Fruit fly (Drosophila melanogaster) whole organism, wandering third instar larva: ENCODE measurements around the gene CG6951.

Experiments used
- Abd-B ChIP-seq: fragments of >200 bp; optimal IDR thresholded peaks from 2 replicates; lab custom pipeline; 2017; ENCODE audit warnings: missing biosample characterization, missing genetic modification characterization
- CrebA ChIP-seq: fragments of 200-800 bp; sonication (Bioruptor generic); optimal IDR thresholded peaks from 2 replicates; lab custom pipeline; 2016; ENCODE audit warnings: missing biosample characterization, mild to moderate bottlenecking, missing genetic modification characterization, borderline replicate concordance
- Hr78 ChIP-seq: fragments of >200 bp; optimal IDR thresholded peaks from 2 replicates; lab custom pipeline; 2017; ENCODE audit warnings: missing biosample characterization, missing genetic modification characterization
- Mio ChIP-seq: sonication (Bioruptor generic); optimal IDR thresholded peaks from 2 replicates; lab custom pipeline; 2016; ENCODE audit warnings: missing biosample characterization, missing genetic modification characterization
- Myc ChIP-seq: fragments of >200 bp; optimal IDR thresholded peaks from 2 replicates; lab custom pipeline; 2017
- Rel ChIP-seq, 2 experiments: fragments of 200-800 bp; sonication (Bioruptor generic) in 1 of 2; optimal IDR thresholded peaks; 2 replicates in 1 of 2; 3 replicates in 1 of 2; lab custom pipeline; 2016 to 2019; ENCODE audit warnings: mild to moderate bottlenecking in 2 of 2, missing biosample characterization in 2 of 2, missing genetic modification characterization in 2 of 2, moderate library complexity in 1 of 2
- ey ChIP-seq: fragments of 200-800 bp; sonication (Bioruptor generic); optimal IDR thresholded peaks from 2 replicates; lab custom pipeline; 2016; ENCODE audit warnings: missing biosample characterization, missing genetic modification characterization
- h ChIP-seq: fragments of 200-800 bp; sonication (Bioruptor generic); optimal IDR thresholded peaks from 3 replicates; lab custom pipeline; 2016; ENCODE audit warnings: missing biosample characterization, mild to moderate bottlenecking, missing genetic modification characterization
- lola ChIP-seq: fragments of >200 bp; optimal IDR thresholded peaks from 2 replicates; lab custom pipeline; 2017; ENCODE audit warnings: missing biosample characterization, missing genetic modification characterization
- psq ChIP-seq: fragments of 200-800 bp; sonication (Bioruptor generic); optimal IDR thresholded peaks from 3 replicates; lab custom pipeline; 2017; ENCODE audit warnings: missing biosample characterization, mild to moderate bottlenecking, missing genetic modification characterization, moderate library complexity
- rgr ChIP-seq: fragments of 200-800 bp; sonication (Bioruptor generic); optimal IDR thresholded peaks from 3 replicates; lab custom pipeline; 2016; ENCODE audit warnings: missing biosample characterization, mild to moderate bottlenecking, missing genetic modification characterization
- usp ChIP-seq: fragments of >200 bp; optimal IDR thresholded peaks from 2 replicates; lab custom pipeline; 2017; ENCODE audit warnings: missing biosample characterization, missing genetic modification characterization

dm6 chr3L:20193748-20194058 is 47.4 kb upstream of the CG6951 start:
- no peak for TF ChIP-seq Mio (GFP tag; lab: Kevin White, UChicago)
- no peak for TF ChIP-seq lola (GFP tag; lab: Kevin White, UChicago)
- no peak for TF ChIP-seq ey (GFP tag; lab: Kevin White, UChicago)
- TF ChIP-seq Myc = no peak
- TF ChIP-seq h (GFP tag; lab: Kevin White, UChicago) = no peak
- TF ChIP-seq Rel (GFP tag; optimal IDR thresholded peaks at IDR 0.05; lab: Kevin White, UChicago) = no peak
- no peak for TF ChIP-seq Rel (tag; optimal IDR thresholded peaks at IDR 0.05; lab: Kevin White, UChicago)
- no peak for TF ChIP-seq CrebA (GFP tag; lab: Kevin White, UChicago)
- no peak for TF ChIP-seq usp (GFP tag; lab: Kevin White, UChicago)
- no peak for TF ChIP-seq Hr78 (GFP tag; lab: Kevin White, UChicago)
- no peak for TF ChIP-seq Abd-B (GFP tag; lab: Kevin White, UChicago)
- TF ChIP-seq rgr = no peak
- TF ChIP-seq psq (GFP tag; lab: Kevin White, UChicago) = no peak
